Worm (Caenorhabditis elegans): Measurements from ENCODE around the gene zip-10.
A peak's percentile ranks its signal among the peaks of the same experiment; 100 is the strongest.

Gene zip-10

ce11 chrV:11647821-11648220, 2.7 kb downstream of the zip-10 start:
- TF ChIP-seq aly-1 (tag; optimal IDR thresholded peaks at IDR 0.05) (no peak), hmg-4 (GFP tag; optimal IDR thresholded peaks at IDR 0.05) (no peak), ama-1 (optimal IDR thresholded peaks at IDR 0.05) (no peak), F13C5.2 (tag; optimal IDR thresholded peaks at IDR 0.05) (no peak)

- TF ChIP-seq hmbx-1 (tag; optimal IDR thresholded peaks at IDR 0.05) (no peak), tbx-11 (GFP tag; IDR thresholded peaks at IDR 0.05) (no peak), tra-4 (tag; optimal IDR thresholded peaks at IDR 0.05) (no peak), ets-7 (tag; optimal IDR thresholded peaks at IDR 0.05) (no peak), scrt-1 (GFP tag; IDR thresholded peaks at IDR 0.05) (no peak), sea-1 (GFP tag; conservative IDR thresholded peaks at IDR 0.05) (no peak)
These were observed 5.3 kb downstream of the zip-10 start, which contains the start of gene skp-1 for ce11 chrV:11645244-11645643. skp-1 (plus strand) TSS chrV:11645481.

DNA sequence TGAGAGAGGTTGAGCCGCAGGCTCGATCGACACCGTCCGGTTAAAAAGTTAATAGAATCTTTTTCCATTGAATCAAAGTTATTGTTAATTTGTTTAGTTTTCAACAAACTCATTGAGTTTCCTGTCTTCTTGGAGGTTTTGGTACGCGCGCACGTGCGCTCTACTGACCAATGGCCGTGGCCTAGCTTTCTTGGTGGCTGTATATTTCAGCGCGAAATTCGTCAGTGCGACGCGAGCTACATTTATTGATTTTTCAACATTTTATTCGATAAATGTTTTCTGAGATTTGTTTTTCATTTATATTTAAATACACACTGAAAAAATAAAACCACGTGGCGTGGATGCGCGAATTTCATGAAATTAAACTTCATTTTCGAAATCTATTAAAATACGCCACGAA, 6.4 kb downstream of the zip-10 start, which contains the start of gene bir-1:
bir-1 (plus strand) TSS at position 312 of the 400 bp plus-strand sequence.
- TF ChIP-seq flt-1 (GFP tag; IDR thresholded peaks at IDR 0.05) (no peak), F13C5.2 (tag; optimal IDR thresholded peaks at IDR 0.05) (no peak), pes-1 (GFP tag; IDR thresholded peaks at IDR 0.05) (0 out of 2 replicates have a peak, but pooled peaks have one; percentile 48), hnd-1 (tag; optimal IDR thresholded peaks at IDR 0.05) (no peak), scrt-1 (GFP tag; IDR thresholded peaks at IDR 0.05) (no peak), B0310.2 (tag; optimal IDR thresholded peaks at IDR 0.05) (no peak), ama-1 (optimal IDR thresholded peaks at IDR 0.05) (no peak), tbx-11 (GFP tag; IDR thresholded peaks at IDR 0.05) (no peak), aly-1 (tag; optimal IDR thresholded peaks at IDR 0.05) (no peak), hmbx-1 (tag; optimal IDR thresholded peaks at IDR 0.05) (no peak), tra-4 (tag; optimal IDR thresholded peaks at IDR 0.05) (no peak), hmg-4 (GFP tag; optimal IDR thresholded peaks at IDR 0.05) (no peak), tbx-37 (GFP tag; conservative IDR thresholded peaks at IDR 0.05) (peak; percentile 77), ceh-13 (GFP tag; optimal IDR thresholded peaks at IDR 0.05) (no peak), ceh-36 (tag; optimal IDR thresholded peaks at IDR 0.05) (no peak)

DNA sequence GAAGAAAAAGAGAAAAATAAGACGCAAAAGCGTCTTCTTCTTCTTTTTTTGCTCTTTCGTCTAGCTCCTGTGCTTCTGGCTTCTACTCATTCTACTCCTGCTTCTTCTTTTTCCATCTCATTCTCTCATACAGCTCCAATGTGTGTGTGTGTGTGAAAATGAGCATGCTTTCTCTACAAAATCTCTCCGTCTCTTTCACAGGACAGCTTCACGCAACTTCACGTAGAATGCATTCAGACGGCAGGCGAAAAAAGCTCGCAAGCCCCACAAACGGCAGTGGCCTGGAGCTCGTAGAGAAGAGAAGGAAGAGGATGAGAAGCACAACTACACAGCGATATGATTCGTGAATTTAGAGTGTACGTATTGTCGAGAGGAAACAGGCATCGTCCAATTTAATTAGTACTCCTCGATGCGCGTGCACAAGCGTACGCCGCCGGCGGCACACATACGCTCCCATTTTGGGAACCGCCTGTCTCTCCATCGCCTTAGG, 9.2 kb downstream of the zip-10 start:
- no peak for TF ChIP-seq hmg-4 (GFP tag; optimal IDR thresholded peaks at IDR 0.05)
- no peak for TF ChIP-seq B0310.2 (tag; optimal IDR thresholded peaks at IDR 0.05)
- no peak for TF ChIP-seq flt-1 (GFP tag; IDR thresholded peaks at IDR 0.05)
- no peak for TF ChIP-seq hnd-1 (tag; optimal IDR thresholded peaks at IDR 0.05)
- TF ChIP-seq ceh-36 (tag; optimal IDR thresholded peaks at IDR 0.05), result no peak

DNA sequence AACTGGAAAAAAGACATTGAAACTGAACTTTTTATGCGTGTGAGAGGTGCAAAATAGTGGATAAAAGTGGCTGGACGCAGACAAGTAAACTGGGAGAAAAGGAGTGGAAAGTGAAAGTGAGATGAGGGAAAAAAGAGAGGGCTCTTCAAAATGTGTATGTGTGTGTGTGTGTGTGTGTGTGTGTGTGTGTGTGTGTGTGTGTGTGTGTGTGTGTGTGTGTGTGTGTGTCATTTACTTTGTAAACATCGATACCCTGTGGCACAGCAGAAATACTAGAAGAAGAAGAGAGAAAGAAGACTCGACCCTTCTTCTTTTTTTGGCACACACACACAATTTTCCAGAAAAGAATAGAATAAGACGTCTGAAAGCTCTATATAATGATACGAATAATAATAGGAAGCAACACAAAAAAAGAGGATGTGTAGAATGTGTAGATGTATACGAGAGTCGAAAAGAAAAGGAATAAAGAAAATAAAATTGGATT, 11.9 kb downstream of the zip-10 start:
- TF ChIP-seq ceh-36 (tag; optimal IDR thresholded peaks at IDR 0.05) (peak; percentile 15), scrt-1 (GFP tag; IDR thresholded peaks at IDR 0.05) (no peak)

ce11 chrV:11637191-11637590, 13.4 kb downstream of the zip-10 start, which contains the start of gene sipa-1:
sipa-1 (minus strand) TSS chrV:11637291.
- TF ChIP-seq tbx-37 (GFP tag; conservative IDR thresholded peaks at IDR 0.05) (no peak), sea-1 (GFP tag; conservative IDR thresholded peaks at IDR 0.05) (no peak), ceh-36 (tag; optimal IDR thresholded peaks at IDR 0.05) (no peak), aly-1 (tag; optimal IDR thresholded peaks at IDR 0.05) (no peak), scrt-1 (GFP tag; IDR thresholded peaks at IDR 0.05) (no peak), pes-1 (GFP tag; IDR thresholded peaks at IDR 0.05) (no peak)

- TF ChIP-seq ama-1 (optimal IDR thresholded peaks at IDR 0.05) (no peak), B0310.2 (tag; optimal IDR thresholded peaks at IDR 0.05) (no peak), tra-4 (tag; optimal IDR thresholded peaks at IDR 0.05) (no peak), flt-1 (GFP tag; IDR thresholded peaks at IDR 0.05) (no peak), tbx-37 (GFP tag; conservative IDR thresholded peaks at IDR 0.05) (no peak), ceh-13 (GFP tag; optimal IDR thresholded peaks at IDR 0.05) (no peak), pes-1 (GFP tag; IDR thresholded peaks at IDR 0.05) (no peak), tbx-11 (GFP tag; IDR thresholded peaks at IDR 0.05) (no peak), aly-1 (tag; optimal IDR thresholded peaks at IDR 0.05) (no peak), hnd-1 (tag; optimal IDR thresholded peaks at IDR 0.05) (no peak), scrt-1 (GFP tag; IDR thresholded peaks at IDR 0.05) (no peak), sea-1 (GFP tag; conservative IDR thresholded peaks at IDR 0.05) (no peak), hmg-4 (GFP tag; optimal IDR thresholded peaks at IDR 0.05) (no peak)
These were observed 15.0 kb downstream of the zip-10 start for ce11 chrV:11635587-11635986.

ce11 chrV:11631128-11631527, 19.4 kb downstream of the zip-10 start:
- TF ChIP-seq sea-1 (GFP tag; conservative IDR thresholded peaks at IDR 0.05) (no peak), ama-1 (optimal IDR thresholded peaks at IDR 0.05) (no peak), hnd-1 (tag; optimal IDR thresholded peaks at IDR 0.05) (no peak), tbx-11 (GFP tag; IDR thresholded peaks at IDR 0.05) (no peak), F13C5.2 (tag; optimal IDR thresholded peaks at IDR 0.05) (no peak), scrt-1 (GFP tag; IDR thresholded peaks at IDR 0.05) (no peak)
